Worm (Caenorhabditis elegans) whole organism, young adult: ENCODE data around the gene gcy-11.

Source experiments
- F10E7.11 ChIP-seq: sonication (generic microtip); optimal IDR thresholded peaks from 2 replicates; lab custom pipeline; 2017; ENCODE audit warnings: mild to moderate bottlenecking, missing genetic modification characterization, moderate library complexity, missing compliant biosample characterization
- F33H1.4 ChIP-seq: fragments of 200-800 bp; sonication (Bioruptor generic); IDR thresholded peaks from 2 replicates; pipeline ENCODE4 v1.3.6; 2022; ENCODE audit warnings: missing genetic modification reagents, missing genetic modification characterization, missing compliant biosample characterization
- F39B2.1 ChIP-seq: fragments of 200-800 bp; sonication (Bioruptor generic); IDR thresholded peaks from 2 replicates; pipeline ENCODE4 v1.3.6; 2022; ENCODE audit warnings: missing genetic modification reagents, missing genetic modification characterization, missing compliant biosample characterization
- K12H6.12 ChIP-seq: fragments of 200-800 bp; sonication (Bioruptor generic); optimal IDR thresholded peaks from 2 replicates; lab custom pipeline; 2018; ENCODE audit warnings: mild to moderate bottlenecking, missing genetic modification characterization, missing compliant biosample characterization
- T07F8.4 ChIP-seq: sonication (generic microtip); optimal IDR thresholded peaks from 2 replicates; lab custom pipeline; 2016; ENCODE audit warnings: mild to moderate bottlenecking, missing genetic modification characterization, moderate library complexity, missing compliant biosample characterization
- Y95B8A.8 ChIP-seq: fragments of 200-800 bp; sonication (Bioruptor generic); IDR thresholded peaks from 2 replicates; pipeline ENCODE4 v1.3.6; 2022; ENCODE audit warnings: missing genetic modification reagents, missing genetic modification characterization, missing compliant biosample characterization
- pha-4 ChIP-seq: fragments of 150-350 bp; sonication (generic microtip); optimal IDR thresholded peaks from 2 replicates; lab custom pipeline; 2014; ENCODE audit warnings: missing biosample characterization, missing genetic modification reagents, missing genetic modification characterization
- repo-1 ChIP-seq: sonication (generic microtip); optimal IDR thresholded peaks from 2 replicates; lab custom pipeline; 2017; ENCODE audit warnings: mild to moderate bottlenecking, missing genetic modification characterization, missing compliant biosample characterization
- unc-62 ChIP-seq: fragments of 150-350 bp; optimal IDR thresholded peaks from 2 replicates; lab custom pipeline; 2014; ENCODE audit warnings: missing biosample characterization, missing genetic modification reagents, missing genetic modification characterization
- ztf-3 ChIP-seq: fragments of 200-800 bp; sonication (Bioruptor generic); optimal IDR thresholded peaks from 2 replicates; lab custom pipeline; 2018; ENCODE audit warnings: mild to moderate bottlenecking, missing genetic modification characterization, missing compliant biosample characterization

ce11 chrX:17096508-17097234 lies 41.3 kb upstream of the gcy-11 start, which contains the start of gene lido-1:
- TF ChIP-seq T07F8.4 (tag; lab: Kevin White, UChicago) (no peak), pha-4 (tag; lab: Kevin White, UChicago) (no peak), unc-62 (no peak), Y95B8A.8 (GFP tag; lab: Robert Waterston, UW) (no peak), ztf-3 (no peak), K12H6.12 (tag; lab: Kevin White, UChicago) (no peak), F10E7.11 (tag; lab: Kevin White, UChicago) (no peak), F39B2.1 (GFP tag; lab: Robert Waterston, UW) (no peak), F33H1.4 (GFP tag; lab: Robert Waterston, UW) (no peak), repo-1 (tag; lab: Kevin White, UChicago) (no peak)
